Worm (Caenorhabditis elegans): ENCODE data around the gene srj-50.

The srj-50 gene

DNA sequence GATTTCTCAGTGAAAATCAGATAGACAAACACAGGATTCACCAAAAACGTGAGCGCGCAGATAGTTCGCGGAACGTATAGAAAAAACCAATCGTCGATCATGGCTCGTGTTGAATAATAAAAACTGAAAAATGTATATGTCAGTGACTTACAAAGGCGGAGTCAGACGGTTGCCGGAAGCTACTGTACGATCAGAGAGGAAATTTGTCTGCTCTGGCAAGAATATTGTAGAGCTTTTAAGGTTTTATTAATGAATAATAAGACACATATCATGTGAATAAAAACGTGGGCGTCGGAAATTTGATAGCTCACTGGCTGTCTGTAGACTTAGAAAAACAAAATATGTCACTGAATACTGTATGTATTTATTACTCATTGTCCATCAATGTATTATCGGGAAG lies 22.7 kb downstream of the srj-50 start, which contains the start of gene srj-57:
Gene srj-57 (minus strand): TSS at position 101 of the 400 bp plus-strand sequence.
- TF ChIP-seq ama-1 (optimal IDR thresholded peaks at IDR 0.05) (no peak), ahr-1 (tag; optimal IDR thresholded peaks at IDR 0.05) (no peak), npax-4 (tag; optimal IDR thresholded peaks at IDR 0.05) (no peak), madf-2 (tag; optimal IDR thresholded peaks at IDR 0.05) (no peak), dmd-4 (tag; optimal IDR thresholded peaks at IDR 0.05; ENCODE audit: borderline replicate concordance) (no peak), pat-9 (tag; optimal IDR thresholded peaks at IDR 0.05) (no peak), sox-2 (GFP tag; IDR thresholded peaks at IDR 0.05) (no peak), mec-3 (tag; optimal IDR thresholded peaks at IDR 0.05; ENCODE audit: borderline replicate concordance) (no peak), fkh-10 (GFP tag; optimal IDR thresholded peaks at IDR 0.05) (no peak), gmeb-2 (tag; optimal IDR thresholded peaks at IDR 0.05) (no peak), nhr-11 (tag; optimal IDR thresholded peaks at IDR 0.05) (no peak), nhr-232 (tag; optimal IDR thresholded peaks at IDR 0.05) (no peak), unc-42 (tag; optimal IDR thresholded peaks at IDR 0.05) (no peak), T23F11.4 (GFP tag; optimal IDR thresholded peaks at IDR 0.05) (no peak), ceh-31 (tag; optimal IDR thresholded peaks at IDR 0.05) (no peak), tbx-7 (tag; optimal IDR thresholded peaks at IDR 0.05) (no peak), ceh-6 (GFP tag; optimal IDR thresholded peaks at IDR 0.05) (no peak), pros-1 (tag; optimal IDR thresholded peaks at IDR 0.05) (no peak), ceh-19 (GFP tag; optimal IDR thresholded peaks at IDR 0.05) (no peak), ref-2 (tag; optimal IDR thresholded peaks at IDR 0.05) (no peak)

DNA sequence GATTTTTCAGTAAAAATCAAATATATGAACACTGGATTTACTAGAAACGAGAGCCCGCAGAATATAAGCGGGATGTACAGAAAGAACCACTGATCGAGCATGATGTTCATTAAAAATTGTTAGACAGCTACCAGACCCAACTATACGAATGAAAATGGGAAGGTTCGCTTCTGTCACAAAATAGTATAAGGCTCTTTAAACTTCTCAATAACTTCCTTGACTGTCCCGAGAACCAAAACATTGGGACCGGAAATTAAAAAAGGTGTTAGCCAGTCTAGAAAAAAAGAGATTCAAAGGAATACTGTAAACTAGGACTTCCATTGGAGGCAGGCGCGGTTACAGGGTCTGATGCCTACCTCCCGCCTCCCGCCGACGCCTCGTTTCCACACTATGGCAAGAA lies 25.1 kb downstream of the srj-50 start, which contains the start of gene srj-55:
Gene srj-55 (minus strand): TSS at position 101 of the 400 bp plus-strand sequence.
- no peak for TF ChIP-seq ceh-31 (tag; optimal IDR thresholded peaks at IDR 0.05)
- no peak for TF ChIP-seq zip-5 (tag; optimal IDR thresholded peaks at IDR 0.05)
- no peak for TF ChIP-seq fkh-6 (tag; optimal IDR thresholded peaks at IDR 0.05)

DNA sequence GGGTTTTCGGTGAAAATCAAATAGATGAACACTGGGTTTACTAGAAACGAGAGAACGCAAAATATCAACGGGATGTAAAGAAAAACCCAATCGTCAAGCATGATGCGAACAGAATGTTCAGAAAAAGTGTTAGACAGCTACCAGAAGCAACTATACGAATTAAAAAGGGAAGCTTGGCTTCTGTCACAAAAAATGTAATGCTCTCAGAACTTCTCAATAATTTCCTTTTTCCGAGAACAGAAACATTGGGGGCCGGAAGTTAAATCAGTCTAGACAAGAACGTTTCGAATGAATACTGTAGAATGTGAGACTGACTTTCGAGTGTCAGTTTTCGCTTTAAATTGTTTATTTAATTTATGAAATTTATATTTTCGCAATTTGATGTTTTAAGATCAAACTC lies 27.0 kb downstream of the srj-50 start, which contains the start of gene srj-54:
Gene srj-54 (minus strand): TSS at position 101 of the 400 bp plus-strand sequence.
- TF ChIP-seq ceh-22 (tag; optimal IDR thresholded peaks at IDR 0.05) (no peak), tbx-2 (tag; optimal IDR thresholded peaks at IDR 0.05) (no peak)

DNA sequence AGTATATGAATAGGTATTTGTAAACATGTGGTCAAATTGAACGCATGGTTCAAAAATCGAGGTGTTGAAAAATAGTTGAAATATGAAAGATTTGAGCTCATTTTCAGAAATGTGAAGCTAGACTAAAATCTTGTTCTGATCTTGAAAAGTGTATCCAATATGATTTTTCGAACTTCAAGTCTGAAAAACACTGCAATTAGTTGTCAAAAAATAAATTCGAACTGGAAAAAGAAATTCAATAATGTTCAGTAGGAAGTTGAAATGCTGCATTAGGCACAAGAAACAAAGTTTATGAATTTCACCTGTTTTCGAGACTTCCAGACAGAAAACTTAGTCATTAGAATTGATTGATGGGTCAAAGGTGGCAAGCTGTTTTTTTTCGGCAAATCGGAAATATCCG lies 28.7 kb downstream of the srj-50 start, which contains the start of gene srh-270:
Gene srh-270 (minus strand): TSS at position 101 of the 400 bp plus-strand sequence.
- TF ChIP-seq ets-4 (tag; optimal IDR thresholded peaks at IDR 0.05) (no peak), K09A11.1 (tag; optimal IDR thresholded peaks at IDR 0.05; ENCODE audit: insufficient read depth) (no peak), hlh-8 (tag; optimal IDR thresholded peaks at IDR 0.05) (no peak), ceh-45 (GFP tag; IDR thresholded peaks at IDR 0.05) (no peak), npax-4 (tag; optimal IDR thresholded peaks at IDR 0.05) (no peak), ceh-19 (GFP tag; optimal IDR thresholded peaks at IDR 0.05) (no peak), eyg-1 (tag; optimal IDR thresholded peaks at IDR 0.05) (no peak), ahr-1 (tag; optimal IDR thresholded peaks at IDR 0.05) (no peak), nhr-232 (tag; optimal IDR thresholded peaks at IDR 0.05) (no peak)

DNA sequence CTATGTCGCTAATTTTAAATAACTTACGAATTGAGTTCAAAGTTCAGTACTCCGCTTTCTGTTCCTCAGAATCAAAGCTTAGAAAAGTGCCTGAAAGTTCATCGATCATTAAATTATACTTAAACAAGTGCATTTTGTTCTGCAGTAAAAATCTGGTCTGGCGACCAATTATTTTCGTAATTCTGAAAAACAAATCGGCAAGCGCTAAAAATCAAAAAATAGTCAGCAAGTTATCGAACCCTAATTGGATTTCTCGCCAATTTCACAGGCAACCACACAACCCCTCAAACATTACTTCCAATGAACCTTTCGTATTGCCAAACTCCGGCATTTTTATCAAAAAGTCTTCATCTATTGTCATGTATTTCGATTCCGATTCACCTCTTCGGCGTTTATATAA lies 30.3 kb downstream of the srj-50 start, which contains the start of gene srh-272:
Gene srh-272 (plus strand): TSS at position 301 of the 400 bp plus-strand sequence.
- TF ChIP-seq ceh-14 (tag; optimal IDR thresholded peaks at IDR 0.05): no peak
- no peak for TF ChIP-seq hlh-13 (GFP tag; optimal IDR thresholded peaks at IDR 0.05)
- no peak for TF ChIP-seq madf-2 (tag; optimal IDR thresholded peaks at IDR 0.05)
- no peak for TF ChIP-seq che-1 (tag; optimal IDR thresholded peaks at IDR 0.05)
- no peak for TF ChIP-seq fkh-6 (tag; optimal IDR thresholded peaks at IDR 0.05)
- no peak for TF ChIP-seq pag-3 (tag; optimal IDR thresholded peaks at IDR 0.05; ENCODE audit: borderline replicate concordance)
- no peak for TF ChIP-seq nhr-11 (tag; optimal IDR thresholded peaks at IDR 0.05)
- TF ChIP-seq ceh-6 (GFP tag; optimal IDR thresholded peaks at IDR 0.05): no peak
- no peak for TF ChIP-seq eyg-1 (tag; optimal IDR thresholded peaks at IDR 0.05)
- TF ChIP-seq dmd-4 (tag; optimal IDR thresholded peaks at IDR 0.05; ENCODE audit: borderline replicate concordance): no peak
- TF ChIP-seq K09A11.1 (tag; optimal IDR thresholded peaks at IDR 0.05; ENCODE audit: insufficient read depth): no peak
- TF ChIP-seq rnt-1 (tag; optimal IDR thresholded peaks at IDR 0.05): no peak
- no peak for TF ChIP-seq pha-4 (tag; optimal IDR thresholded peaks at IDR 0.05)
- TF ChIP-seq fkh-10 (GFP tag; optimal IDR thresholded peaks at IDR 0.05): no peak
- TF ChIP-seq sox-4 (tag; optimal IDR thresholded peaks at IDR 0.05): no peak
- no peak for TF ChIP-seq gmeb-2 (tag; optimal IDR thresholded peaks at IDR 0.05)
- no peak for TF ChIP-seq ceh-30 (tag; optimal IDR thresholded peaks at IDR 0.05)
- TF ChIP-seq ztf-16 (tag; optimal IDR thresholded peaks at IDR 0.05): no peak
- no peak for TF ChIP-seq ets-4 (tag; optimal IDR thresholded peaks at IDR 0.05)
- no peak for TF ChIP-seq tbx-7 (tag; optimal IDR thresholded peaks at IDR 0.05)

Data from whole organism, late embryonic.